Fruit fly (Drosophila melanogaster) whole organism, embryonic: ENCODE data around the gene Ostgamma.
A peak's percentile ranks its signal among the peaks of the same experiment; 100 is the strongest.

Experiments
- Bgb ChIP-seq: fragments of 200-800 bp; sonication (Bioruptor generic); IDR thresholded peaks from 2 replicates; pipeline ENCODE4 v1.3.6; 2022; ENCODE audit warnings: missing biosample characterization, missing genetic modification characterization; ENCODE audit not compliant: partially characterized antibody
- CG10431 ChIP-seq: fragments of 200-800 bp; sonication (Bioruptor generic); optimal IDR thresholded peaks from 3 replicates; lab custom pipeline; 2018; ENCODE audit warnings: missing biosample characterization, mild to moderate bottlenecking, missing genetic modification characterization
- CG10462 ChIP-seq: fragments of 200-800 bp; sonication (Bioruptor generic); optimal IDR thresholded peaks from 2 replicates; lab custom pipeline; 2016; ENCODE audit warnings: missing biosample characterization, missing genetic modification characterization
- CG1529 ChIP-seq: fragments of 200-800 bp; sonication (Bioruptor generic); optimal IDR thresholded peaks from 3 replicates; lab custom pipeline; 2018; ENCODE audit warnings: missing biosample characterization, missing genetic modification characterization
- CG15479 ChIP-seq: fragments of 200-800 bp; sonication (Bioruptor generic); optimal IDR thresholded peaks from 3 replicates; lab custom pipeline; 2019; ENCODE audit warnings: missing biosample characterization, mild to moderate bottlenecking, missing genetic modification characterization, moderate library complexity
- CG15601 ChIP-seq: fragments of 200-800 bp; sonication (Bioruptor generic); optimal IDR thresholded peaks from 3 replicates; lab custom pipeline; 2019; ENCODE audit warnings: missing biosample characterization, mild to moderate bottlenecking, missing genetic modification characterization, moderate library complexity
- CG17359 ChIP-seq: fragments of 200-800 bp; sonication (Bioruptor generic); optimal IDR thresholded peaks from 3 replicates; lab custom pipeline; 2018; ENCODE audit warnings: missing biosample characterization, mild to moderate bottlenecking, missing genetic modification characterization, moderate library complexity
- CG18262 ChIP-seq: fragments of 200-800 bp; optimal IDR thresholded peaks from 3 replicates; lab custom pipeline; 2019; ENCODE audit warnings: missing biosample characterization, mild to moderate bottlenecking, missing genetic modification characterization, moderate library complexity
- CG2129 ChIP-seq: fragments of 200-800 bp; sonication (Bioruptor generic); IDR thresholded peaks from 2 replicates; pipeline ENCODE4 v1.3.6; 2022; ENCODE audit warnings: missing biosample characterization, missing genetic modification characterization; ENCODE audit not compliant: partially characterized antibody
- CG31388 ChIP-seq: fragments of 200-800 bp; sonication (Bioruptor generic); optimal IDR thresholded peaks from 2 replicates; lab custom pipeline; 2016; ENCODE audit warnings: missing biosample characterization, missing genetic modification characterization
- CG33557 ChIP-seq: fragments of 200-800 bp; sonication (Bioruptor generic); optimal IDR thresholded peaks from 2 replicates; lab custom pipeline; 2019; ENCODE audit warnings: missing biosample characterization, mild to moderate bottlenecking, missing genetic modification characterization, moderate library complexity
- CG4854 ChIP-seq: fragments of 200-800 bp; sonication (Bioruptor generic); optimal IDR thresholded peaks from 2 replicates; lab custom pipeline; 2016; ENCODE audit warnings: missing biosample characterization, missing genetic modification characterization, inconsistent platforms
- CG6175 ChIP-seq: fragments of 200-800 bp; sonication (Bioruptor generic); IDR thresholded peaks from 3 replicates; pipeline ENCODE4 v1.3.6; 2022; ENCODE audit warnings: missing biosample characterization, missing genetic modification characterization
- CG8944 ChIP-seq: fragments of 200-800 bp; sonication (Bioruptor generic); optimal IDR thresholded peaks from 3 replicates; lab custom pipeline; 2016; ENCODE audit warnings: missing biosample characterization, missing genetic modification characterization
- CG9727 ChIP-seq: fragments of 200-800 bp; sonication (Bioruptor generic); optimal IDR thresholded peaks from 3 replicates; lab custom pipeline; 2017; ENCODE audit warnings: missing biosample characterization, mild to moderate bottlenecking, missing genetic modification characterization
- CoRest ChIP-seq: fragments of 200-800 bp; sonication (Bioruptor generic); optimal IDR thresholded peaks from 3 replicates; lab custom pipeline; 2018; ENCODE audit warnings: missing biosample characterization, mild to moderate bottlenecking, missing genetic modification characterization, moderate library complexity
- D19B ChIP-seq: fragments of 200-800 bp; sonication (Bioruptor generic); optimal IDR thresholded peaks from 2 replicates; lab custom pipeline; 2017; ENCODE audit warnings: missing biosample characterization, mild to moderate bottlenecking, missing genetic modification characterization
- Dbx ChIP-seq: fragments of 200-800 bp; sonication (Bioruptor generic); IDR thresholded peaks from 3 replicates; pipeline ENCODE4 v1.3.6; 2022; ENCODE audit warnings: missing biosample characterization, missing genetic modification characterization
- Dip3 ChIP-seq: fragments of 200-800 bp; sonication (Bioruptor generic); optimal IDR thresholded peaks from 3 replicates; lab custom pipeline; 2016; ENCODE audit warnings: missing biosample characterization, missing genetic modification characterization
- Gug ChIP-seq: fragments of 200-800 bp; sonication (Bioruptor generic); IDR thresholded peaks from 4 replicates; pipeline ENCODE4 v1.3.6; 2022; ENCODE audit warnings: missing biosample characterization, missing genetic modification characterization
- HLHmδ ChIP-seq: fragments of 200-800 bp; sonication (Bioruptor generic); optimal IDR thresholded peaks from 2 replicates; lab custom pipeline; 2018; ENCODE audit warnings: missing biosample characterization, mild to moderate bottlenecking, missing genetic modification characterization, moderate library complexity
- Hey ChIP-seq: fragments of 200-800 bp; sonication (Bioruptor generic); optimal IDR thresholded peaks from 3 replicates; lab custom pipeline; 2018; ENCODE audit warnings: missing biosample characterization, mild to moderate bottlenecking, missing genetic modification characterization
- Mad ChIP-seq: fragments of 200-800 bp; sonication (Bioruptor generic); optimal IDR thresholded peaks from 2 replicates; lab custom pipeline; 2016; ENCODE audit warnings: missing biosample characterization, missing genetic modification characterization
- NC2α ChIP-seq: fragments of 200-800 bp; sonication (Bioruptor generic); optimal IDR thresholded peaks from 2 replicates; lab custom pipeline; 2016; ENCODE audit warnings: missing biosample characterization, missing genetic modification characterization
- Ravus ChIP-seq: fragments of 200-800 bp; sonication (Bioruptor generic); IDR thresholded peaks from 2 replicates; pipeline ENCODE4 v1.3.6; 2022; ENCODE audit warnings: missing biosample characterization, missing genetic modification characterization
- Xbp1 ChIP-seq: fragments of 200-800 bp; sonication (Bioruptor generic); optimal IDR thresholded peaks from 3 replicates; lab custom pipeline; 2016; ENCODE audit warnings: missing biosample characterization, mild to moderate bottlenecking, missing genetic modification characterization
- ac ChIP-seq: fragments of 200-800 bp; sonication (Bioruptor generic); optimal IDR thresholded peaks from 3 replicates; lab custom pipeline; 2017; ENCODE audit warnings: missing biosample characterization, mild to moderate bottlenecking, missing genetic modification characterization
- btn ChIP-seq: fragments of 200-800 bp; sonication (Bioruptor generic); optimal IDR thresholded peaks from 2 replicates; lab custom pipeline; 2016; ENCODE audit warnings: missing biosample characterization, missing genetic modification characterization
- cas ChIP-seq: fragments of 200-800 bp; sonication (Bioruptor generic); IDR thresholded peaks from 2 replicates; pipeline ENCODE4 v1.3.6; 2022; ENCODE audit warnings: missing biosample characterization, missing genetic modification characterization
- dimm ChIP-seq: fragments of 200-800 bp; sonication (Bioruptor generic); IDR thresholded peaks from 2 replicates; pipeline ENCODE4 v1.3.6; 2022; ENCODE audit warnings: missing biosample characterization, missing genetic modification characterization
- ftz-f1 ChIP-seq: fragments of 200-800 bp; sonication (Bioruptor generic); optimal IDR thresholded peaks from 2 replicates; lab custom pipeline; 2016; ENCODE audit warnings: missing biosample characterization, missing genetic modification characterization
- gem ChIP-seq: fragments of 200-800 bp; sonication (Bioruptor generic); optimal IDR thresholded peaks from 2 replicates; lab custom pipeline; 2019; ENCODE audit warnings: missing biosample characterization, mild to moderate bottlenecking, missing genetic modification characterization, moderate library complexity
- hbn ChIP-seq: fragments of 200-800 bp; sonication (Bioruptor generic); IDR thresholded peaks from 2 replicates; pipeline ENCODE4 v1.3.6; 2022; ENCODE audit warnings: missing biosample characterization, missing genetic modification characterization; ENCODE audit not compliant: partially characterized antibody
- insv ChIP-seq, 2 experiments: fragments of 200-800 bp; sonication (Bioruptor generic); optimal IDR thresholded peaks; 3 replicates each; lab custom pipeline; 2016 to 2018; ENCODE audit warnings: missing biosample characterization in 2 of 2, missing genetic modification characterization in 2 of 2
- kni ChIP-seq: fragments of 200-800 bp; sonication (Bioruptor generic); optimal IDR thresholded peaks from 3 replicates; lab custom pipeline; 2017; ENCODE audit warnings: mild to moderate bottlenecking, missing biosample characterization, missing genetic modification reagents, missing genetic modification characterization
- odd ChIP-seq: fragments of 200-800 bp; sonication (Bioruptor generic); optimal IDR thresholded peaks from 2 replicates; lab custom pipeline; 2017; ENCODE audit warnings: missing biosample characterization, mild to moderate bottlenecking, missing genetic modification characterization
- pan ChIP-seq, 4 experiments: fragments of >200 bp in 3 of 4; fragments of 200-800 bp in 1 of 4; sonication (Bioruptor generic) in 1 of 4; optimal IDR thresholded peaks in 3 of 4; IDR thresholded peaks in 1 of 4; 2 replicates each; pipeline versions ENCODE4 v1.3.6 to Lab custom; 2017 to 2022; ENCODE audit warnings: missing biosample characterization in 2 of 4, missing genetic modification characterization in 2 of 4, mixed read lengths in 1 of 4
- pb ChIP-seq: fragments of 200-800 bp; sonication (Bioruptor generic); optimal IDR thresholded peaks from 3 replicates; lab custom pipeline; 2016; ENCODE audit warnings: missing biosample characterization, missing genetic modification characterization
- repo ChIP-seq: fragments of 200-800 bp; sonication (Bioruptor generic); optimal IDR thresholded peaks from 2 replicates; lab custom pipeline; 2016; ENCODE audit warnings: missing biosample characterization, missing genetic modification characterization
- sens ChIP-seq: fragments of 200-800 bp; sonication (Bioruptor generic); peaks from one replicate; lab custom pipeline; 2016; ENCODE audit warnings: missing biosample characterization, missing genetic modification characterization
- shn ChIP-seq: fragments of 200-800 bp; sonication (Bioruptor generic); optimal IDR thresholded peaks from 3 replicates; lab custom pipeline; 2016; ENCODE audit warnings: missing biosample characterization, missing genetic modification characterization
- sqz ChIP-seq: fragments of 200-800 bp; sonication (Bioruptor generic); optimal IDR thresholded peaks from 3 replicates; lab custom pipeline; 2018; ENCODE audit warnings: missing biosample characterization, mild to moderate bottlenecking, missing genetic modification characterization
- sr ChIP-seq: fragments of 200-800 bp; sonication (Bioruptor generic); IDR thresholded peaks from 3 replicates; pipeline ENCODE4 v1.3.6; 2022; ENCODE audit warnings: missing biosample characterization, missing genetic modification characterization
- tup ChIP-seq: fragments of 200-800 bp; sonication (Bioruptor generic); optimal IDR thresholded peaks from 2 replicates; lab custom pipeline; 2016; ENCODE audit warnings: missing biosample characterization, mild to moderate bottlenecking, missing genetic modification characterization, moderate library complexity
- twi ChIP-seq: fragments of 200-800 bp; optimal IDR thresholded peaks from 2 replicates; lab custom pipeline; 2019; ENCODE audit warnings: missing biosample characterization, mild to moderate bottlenecking, missing genetic modification characterization, moderate library complexity
- vfl ChIP-seq: fragments of 200-800 bp; sonication (Bioruptor generic); optimal IDR thresholded peaks from 2 replicates; lab custom pipeline; 2016; ENCODE audit warnings: missing biosample characterization, missing genetic modification characterization

The Ostgamma gene

dm6 chr2L:8290653-8291233, 17.2 kb downstream of the Ostgamma start (continued):
- 0 out of 4 replicates have a peak, but pooled peaks have one; percentile 29 for TF ChIP-seq Gug
- TF ChIP-seq CG18262: peak; percentile 26
- no peak for TF ChIP-seq CG8944

dm6 chr2L:8290092-8290424, 17.9 kb downstream of the Ostgamma start:
- TF ChIP-seq CG2129 (no peak), twi (tag; lab: Kevin White, UChicago) (peak; percentile 5), CG31388 (GFP tag; lab: Kevin White, UChicago) (no peak), sens (GFP tag; lab: Kevin White, UChicago) (peak; percentile 70), insv (GFP tag; optimal IDR thresholded peaks at IDR 0.05; lab: Kevin White, UChicago) (peak in 1 of 2 experiments; percentile 89), CG1529 (GFP tag; lab: Kevin White, UChicago) (peak; percentile 48)
- TF ChIP-seq, all 482 proteins: peak for 4

- TF ChIP-seq HLHmδ (GFP tag; lab: Kevin White, UChicago): no peak
- TF ChIP-seq Xbp1 (GFP tag; lab: Kevin White, UChicago): no peak
- no peak for TF ChIP-seq D19B (GFP tag; lab: Kevin White, UChicago)
- peak; percentile 36 for TF ChIP-seq CG15479 (GFP tag; lab: Kevin White, UChicago)
- TF ChIP-seq dimm (GFP tag; lab: Robert Waterston, UW): no peak
- no peak for TF ChIP-seq CG1529 (GFP tag; lab: Kevin White, UChicago)
- no peak for TF ChIP-seq tup (GFP tag; lab: Kevin White, UChicago)
- TF ChIP-seq Dbx (GFP tag; lab: Robert Waterston, UW): no peak
- TF ChIP-seq CG33557 (GFP tag; lab: Kevin White, UChicago): peak; percentile 73
- no peak for TF ChIP-seq NC2α (GFP tag; lab: Kevin White, UChicago)
- peak; percentile 9 for TF ChIP-seq CG15601
- TF ChIP-seq kni (GFP tag; lab: Kevin White, UChicago): peak; percentile 84
- no peak for TF ChIP-seq CG6175 (GFP tag; lab: Robert Waterston, UW)
- TF ChIP-seq ftz-f1 (GFP tag; lab: Kevin White, UChicago): no peak
- no peak for TF ChIP-seq CG10462 (GFP tag; lab: Kevin White, UChicago)
- TF ChIP-seq sens (GFP tag; lab: Kevin White, UChicago): peak; percentile 78
- TF ChIP-seq Hey (tag; lab: Kevin White, UChicago): no peak
- TF ChIP-seq Ravus (GFP tag; lab: Robert Waterston, UW): no peak
- TF ChIP-seq CG17359: no peak
- TF ChIP-seq CG4854: no peak
- TF ChIP-seq sqz (GFP tag; lab: Kevin White, UChicago): no peak
- no peak for TF ChIP-seq CG9727
- TF ChIP-seq Bgb (GFP tag; lab: Robert Waterston, UW): no peak
- TF ChIP-seq CoRest (tag; lab: Kevin White, UChicago): no peak
- no peak for TF ChIP-seq repo (GFP tag; lab: Kevin White, UChicago)
- TF ChIP-seq odd (GFP tag; lab: Kevin White, UChicago): no peak
- TF ChIP-seq pan (optimal IDR thresholded peaks at IDR 0.05; lab: Kevin White, UChicago): no peak
- TF ChIP-seq pan (GFP tag; optimal IDR thresholded peaks at IDR 0.05 in 1 of 2, IDR thresholded peaks at IDR 0.05 in 1 of 2): no peak
- TF ChIP-seq vfl (GFP tag; lab: Kevin White, UChicago): no peak
- peak; percentile 59 for TF ChIP-seq ac (GFP tag; lab: Kevin White, UChicago)
- TF ChIP-seq Dip3 (GFP tag; lab: Kevin White, UChicago): no peak
- no peak for TF ChIP-seq hbn
- TF ChIP-seq sr (GFP tag; lab: Robert Waterston, UW): no peak
- no peak for TF ChIP-seq btn (GFP tag; lab: Kevin White, UChicago)
- TF ChIP-seq gem (tag; lab: Kevin White, UChicago): no peak
- peak; percentile 6 for TF ChIP-seq CG10431 (GFP tag; lab: Kevin White, UChicago)
- TF ChIP-seq Mad (GFP tag; lab: Kevin White, UChicago): no peak
- TF ChIP-seq cas (GFP tag; lab: Robert Waterston, UW): no peak
- TF ChIP-seq shn (GFP tag; lab: Kevin White, UChicago): no peak
- TF ChIP-seq pb (GFP tag; lab: Kevin White, UChicago): no peak
Measured at dm6 chr2L:8289352-8290091, 18.5 kb downstream of the Ostgamma start.
